Fruit fly (Drosophila melanogaster) whole organism, adult: ENCODE results near the gene CG4382.
A peak's percentile ranks its signal among the peaks of the same experiment; 100 is the strongest.

Source experiments
- CG11617 ChIP-seq: fragments of 200-800 bp; sonication (Bioruptor generic); optimal IDR thresholded peaks from 2 replicates; lab custom pipeline; 2017; ENCODE audit warnings: mild to moderate bottlenecking, missing biosample characterization, missing genetic modification reagents, missing genetic modification characterization
- CG12768 ChIP-seq: fragments of 200-800 bp; sonication (Bioruptor generic); optimal IDR thresholded peaks from 2 replicates; lab custom pipeline; 2017; ENCODE audit warnings: missing biosample characterization, missing genetic modification characterization, mild to moderate bottlenecking, moderate library complexity, missing genetic modification reagents
- CG14711 ChIP-seq: fragments of 200-800 bp; sonication (Bioruptor generic); optimal IDR thresholded peaks from 2 replicates; lab custom pipeline; 2018; ENCODE audit warnings: missing biosample characterization, mild to moderate bottlenecking, missing genetic modification characterization, moderate library complexity
- CG1620 ChIP-seq: fragments of 200-800 bp; sonication (Bioruptor generic); optimal IDR thresholded peaks from 2 replicates; lab custom pipeline; 2016; ENCODE audit warnings: missing biosample characterization, missing genetic modification characterization
- CG33017 ChIP-seq: fragments of 200-800 bp; sonication (Bioruptor generic); optimal IDR thresholded peaks from 2 replicates; lab custom pipeline; 2018; ENCODE audit warnings: missing biosample characterization, mild to moderate bottlenecking, missing genetic modification characterization, moderate library complexity
- CG5204 ChIP-seq: fragments of 200-800 bp; sonication (Bioruptor generic); optimal IDR thresholded peaks from 2 replicates; lab custom pipeline; 2016; ENCODE audit warnings: missing biosample characterization, missing genetic modification characterization
- CG7045 ChIP-seq: fragments of 200-800 bp; sonication (Bioruptor generic); optimal IDR thresholded peaks from 2 replicates; lab custom pipeline; 2017; ENCODE audit warnings: missing biosample characterization, mild to moderate bottlenecking, missing genetic modification characterization
- CG7101 ChIP-seq: fragments of 200-800 bp; sonication (Bioruptor generic); optimal IDR thresholded peaks from 2 replicates; lab custom pipeline; 2018; ENCODE audit warnings: missing biosample characterization, mild to moderate bottlenecking, missing genetic modification characterization, moderate library complexity
- Clk ChIP-seq: fragments of 200-800 bp; sonication (Bioruptor generic); optimal IDR thresholded peaks from 2 replicates; lab custom pipeline; 2017; ENCODE audit warnings: missing biosample characterization, missing genetic modification characterization
- Crg-1 ChIP-seq: fragments of 200-800 bp; sonication (Bioruptor generic); optimal IDR thresholded peaks from 2 replicates; lab custom pipeline; 2016; ENCODE audit warnings: missing biosample characterization, missing genetic modification characterization
- Hr96 ChIP-seq: fragments of 200-800 bp; sonication (Bioruptor generic); optimal IDR thresholded peaks from 2 replicates; lab custom pipeline; 2016; ENCODE audit warnings: missing biosample characterization, missing genetic modification characterization
- Mnt ChIP-seq: fragments of 200-800 bp; sonication (Bioruptor generic); optimal IDR thresholded peaks from 2 replicates; lab custom pipeline; 2016; ENCODE audit warnings: missing biosample characterization, mild to moderate bottlenecking, missing genetic modification characterization
- bab1 ChIP-seq: fragments of 200-800 bp; sonication (Bioruptor generic); optimal IDR thresholded peaks from 3 replicates; lab custom pipeline; 2019; ENCODE audit warnings: missing biosample characterization, mild to moderate bottlenecking, missing genetic modification characterization, moderate library complexity
- cic ChIP-seq: fragments of 200-800 bp; sonication (Bioruptor generic); optimal IDR thresholded peaks from 2 replicates; lab custom pipeline; 2017; ENCODE audit warnings: missing biosample characterization, mild to moderate bottlenecking, missing genetic modification characterization, moderate library complexity
- cnc ChIP-seq, 2 experiments: fragments of >200 bp; optimal IDR thresholded peaks; 2 replicates each; lab custom pipeline; 2017
- kay ChIP-seq: fragments of 200-800 bp; sonication (Bioruptor generic); peaks from one replicate; lab custom pipeline; 2016; ENCODE audit warnings: missing biosample characterization, missing genetic modification characterization, borderline replicate concordance
- ovo ChIP-seq: fragments of 200-800 bp; sonication (Bioruptor generic); optimal IDR thresholded peaks from 2 replicates; lab custom pipeline; 2016; ENCODE audit warnings: missing biosample characterization, missing genetic modification characterization
- pad ChIP-seq: fragments of 200-800 bp; sonication (Bioruptor generic); optimal IDR thresholded peaks from 3 replicates; lab custom pipeline; 2017; ENCODE audit warnings: missing biosample characterization, missing genetic modification characterization, mild to moderate bottlenecking, moderate library complexity, missing genetic modification reagents
- tj ChIP-seq: fragments of 200-800 bp; sonication (Bioruptor generic); optimal IDR thresholded peaks from 3 replicates; lab custom pipeline; 2017; ENCODE audit warnings: missing biosample characterization, mild to moderate bottlenecking, missing genetic modification characterization, moderate library complexity
- toe ChIP-seq: fragments of 200-800 bp; sonication (Bioruptor generic); optimal IDR thresholded peaks from 2 replicates; lab custom pipeline; 2016; ENCODE audit warnings: missing biosample characterization, missing genetic modification characterization

Gene CG4382

dm6 chr2L:9567398-9567856 lies 33.2 kb downstream of the CG4382 start:
- TF ChIP-seq cnc (optimal IDR thresholded peaks at IDR 0.05; lab: Kevin White, UChicago) (no peak), CG7045 (GFP tag; lab: Kevin White, UChicago) (peak; percentile 98), tj (GFP tag; lab: Kevin White, UChicago) (peak; percentile 79), toe (GFP tag; lab: Kevin White, UChicago) (peak; percentile 92), CG12768 (GFP tag; lab: Kevin White, UChicago) (peak; percentile 97), Clk (GFP tag; lab: Kevin White, UChicago) (peak; percentile 75), CG7101 (peak; percentile 98), CG11617 (GFP tag; lab: Kevin White, UChicago) (peak; percentile 97), bab1 (GFP tag; lab: Kevin White, UChicago) (peak; percentile 96), kay (peak; percentile 97), pad (peak; percentile 88), cic (GFP tag; lab: Kevin White, UChicago) (peak; percentile 89), CG33017 (tag; lab: Kevin White, UChicago) (peak; percentile 96), Crg-1 (GFP tag; lab: Kevin White, UChicago) (peak; percentile 98), CG14711 (peak; percentile 87), CG1620 (GFP tag; lab: Kevin White, UChicago) (peak; percentile 92), Hr96 (GFP tag; lab: Kevin White, UChicago) (peak; percentile 92), Mnt (GFP tag; lab: Kevin White, UChicago) (peak; percentile 96), ovo (GFP tag; lab: Kevin White, UChicago) (peak; percentile 94), CG5204 (GFP tag; lab: Kevin White, UChicago) (peak; percentile 94)

DNA sequence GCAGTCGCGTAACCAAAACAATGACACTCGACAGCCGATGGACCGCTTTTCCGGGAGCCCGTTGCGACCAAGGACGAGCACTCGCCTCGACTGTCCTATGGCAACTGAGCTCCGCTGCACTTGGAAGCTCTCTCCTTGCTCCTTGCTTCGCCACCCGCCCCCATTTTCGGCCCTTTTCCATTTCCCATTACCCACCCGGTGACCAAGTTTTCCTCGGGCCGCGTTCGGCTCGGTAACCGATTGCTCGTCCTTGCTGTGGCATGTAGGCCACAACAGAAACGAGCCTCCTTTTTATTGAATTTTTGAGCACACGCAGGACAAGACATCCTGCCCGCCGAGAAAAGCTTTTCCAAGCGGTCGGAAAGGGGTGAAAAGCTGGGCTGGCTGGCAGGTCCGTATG lies 34.0 kb downstream of the CG4382 start, which contains the start of gene jp:
jp (minus strand) TSS at position 95 of the 400 bp plus-strand sequence.
- TF ChIP-seq Mnt (GFP tag; lab: Kevin White, UChicago): no peak
- TF ChIP-seq CG7101: no peak
- TF ChIP-seq CG1620 (GFP tag; lab: Kevin White, UChicago): no peak
- TF ChIP-seq Hr96 (GFP tag; lab: Kevin White, UChicago): no peak
- TF ChIP-seq CG7045 (GFP tag; lab: Kevin White, UChicago): no peak
- TF ChIP-seq ovo (GFP tag; lab: Kevin White, UChicago): no peak
- TF ChIP-seq CG11617 (GFP tag; lab: Kevin White, UChicago): no peak
- no peak for TF ChIP-seq CG33017 (tag; lab: Kevin White, UChicago)
- TF ChIP-seq kay: no peak
- no peak for TF ChIP-seq Clk (GFP tag; lab: Kevin White, UChicago)
- TF ChIP-seq tj (GFP tag; lab: Kevin White, UChicago): no peak
- TF ChIP-seq cic (GFP tag; lab: Kevin White, UChicago): no peak
- no peak for TF ChIP-seq bab1 (GFP tag; lab: Kevin White, UChicago)
- TF ChIP-seq CG14711: no peak

DNA sequence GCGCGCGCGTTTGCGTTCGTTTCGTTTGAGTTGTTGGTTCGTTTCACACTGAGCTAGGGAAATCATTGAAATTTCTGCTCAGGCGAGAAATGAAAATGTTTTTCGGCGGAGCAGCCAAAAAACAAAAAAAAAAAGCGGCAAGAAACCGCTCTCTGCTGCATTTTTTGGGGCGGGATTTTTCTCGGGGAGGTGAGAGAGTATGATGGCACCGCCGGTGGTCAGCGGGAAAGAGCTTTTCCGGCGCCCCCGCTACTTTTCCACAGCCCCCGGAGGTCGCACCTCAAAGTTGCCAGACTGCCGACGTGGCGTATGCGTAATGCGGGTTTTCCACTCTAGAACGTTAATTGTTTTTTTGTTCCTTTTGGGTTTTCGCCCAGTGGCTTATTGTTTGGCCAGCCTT lies 35.3 kb downstream of the CG4382 start, which contains the start of gene CG46468:
CG46468 (minus strand) TSS at position 52 of the 400 bp plus-strand sequence.
- TF ChIP-seq Clk (GFP tag; lab: Kevin White, UChicago): no peak
- no peak for TF ChIP-seq toe (GFP tag; lab: Kevin White, UChicago)
- no peak for TF ChIP-seq pad
- TF ChIP-seq CG1620 (GFP tag; lab: Kevin White, UChicago): no peak
- TF ChIP-seq CG7045 (GFP tag; lab: Kevin White, UChicago): no peak
- TF ChIP-seq ovo (GFP tag; lab: Kevin White, UChicago): no peak
- no peak for TF ChIP-seq CG33017 (tag; lab: Kevin White, UChicago)
- no peak for TF ChIP-seq CG12768 (GFP tag; lab: Kevin White, UChicago)
- no peak for TF ChIP-seq Mnt (GFP tag; lab: Kevin White, UChicago)
- no peak for TF ChIP-seq bab1 (GFP tag; lab: Kevin White, UChicago)
- no peak for TF ChIP-seq CG11617 (GFP tag; lab: Kevin White, UChicago)
- no peak for TF ChIP-seq CG7101
- no peak for TF ChIP-seq Crg-1 (GFP tag; lab: Kevin White, UChicago)
- no peak for TF ChIP-seq kay
- no peak for TF ChIP-seq CG5204 (GFP tag; lab: Kevin White, UChicago)
- TF ChIP-seq Hr96 (GFP tag; lab: Kevin White, UChicago): no peak

DNA sequence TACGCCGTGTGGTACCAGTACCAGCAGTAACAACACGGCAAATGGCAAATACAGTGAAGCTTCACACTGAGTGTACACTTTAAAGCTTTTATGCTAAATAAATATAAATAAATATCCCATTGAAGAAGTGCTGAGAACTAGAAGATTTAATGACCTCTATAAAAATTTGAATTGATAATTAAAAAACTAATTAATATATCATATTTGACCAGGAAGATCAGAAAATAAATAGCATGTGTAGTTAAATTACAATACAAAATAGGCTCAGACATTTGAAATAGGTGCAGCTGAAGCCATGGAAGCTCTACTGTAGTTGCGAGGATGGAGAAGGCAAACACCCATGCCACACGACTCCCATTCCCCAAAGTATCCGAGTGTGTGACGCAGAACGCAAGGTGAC lies 36.1 kb downstream of the CG4382 start:
- TF ChIP-seq CG12768 (GFP tag; lab: Kevin White, UChicago): peak; percentile 25
- TF ChIP-seq CG7045 (GFP tag; lab: Kevin White, UChicago): peak; percentile 47
- no peak for TF ChIP-seq CG11617 (GFP tag; lab: Kevin White, UChicago)
- TF ChIP-seq CG5204 (GFP tag; lab: Kevin White, UChicago): no peak
- no peak for TF ChIP-seq toe (GFP tag; lab: Kevin White, UChicago)
- TF ChIP-seq CG33017 (tag; lab: Kevin White, UChicago): peak; percentile 9
- TF ChIP-seq CG7101: peak; percentile 2

DNA sequence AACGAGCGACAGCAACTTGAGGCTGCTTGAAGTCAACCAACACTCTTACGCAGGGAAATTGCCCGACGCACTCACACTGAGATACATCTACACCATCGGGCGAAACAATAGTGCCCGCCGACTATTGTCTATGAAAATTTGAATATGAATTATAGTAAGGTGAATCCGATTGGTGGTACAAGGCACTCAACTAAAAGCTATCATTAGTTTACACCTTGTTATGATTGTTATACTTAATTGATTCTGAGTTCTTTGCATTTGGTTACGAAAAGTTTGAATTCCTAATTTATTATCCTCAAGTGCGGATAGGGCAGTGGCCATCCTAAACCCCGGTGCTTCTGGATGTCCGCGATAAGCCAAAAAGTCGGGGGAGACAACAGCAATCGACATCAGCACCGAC lies 38.0 kb downstream of the CG4382 start:
- TF ChIP-seq kay (no peak), CG12768 (GFP tag; lab: Kevin White, UChicago) (no peak), ovo (GFP tag; lab: Kevin White, UChicago) (no peak), toe (GFP tag; lab: Kevin White, UChicago) (no peak), CG33017 (tag; lab: Kevin White, UChicago) (no peak), cic (GFP tag; lab: Kevin White, UChicago) (no peak), Crg-1 (GFP tag; lab: Kevin White, UChicago) (no peak), CG7101 (no peak), CG5204 (GFP tag; lab: Kevin White, UChicago) (no peak), cnc (optimal IDR thresholded peaks at IDR 0.05; lab: Kevin White, UChicago) (no peak), pad (no peak), CG1620 (GFP tag; lab: Kevin White, UChicago) (no peak), CG11617 (GFP tag; lab: Kevin White, UChicago) (no peak)
